Worm (Caenorhabditis elegans) whole organism, late embryonic: ENCODE measurements around the gene C18E9.2.

Source experiments
- ama-1 ChIP-seq: fragments of 150-350 bp; optimal IDR thresholded peaks from 2 replicates; lab custom pipeline; 2014
- ceh-24 ChIP-seq: sonication (generic microtip); optimal IDR thresholded peaks from 2 replicates; lab custom pipeline; 2016; ENCODE audit warnings: mild to moderate bottlenecking, missing genetic modification characterization, missing compliant biosample characterization
- dve-1 ChIP-seq: sonication (generic microtip); optimal IDR thresholded peaks from 2 replicates; lab custom pipeline; 2017; ENCODE audit warnings: antibody characterized with exemption, mild to moderate bottlenecking, missing genetic modification characterization, missing compliant biosample characterization
- eyg-1 ChIP-seq: sonication (generic microtip); optimal IDR thresholded peaks from 2 replicates; lab custom pipeline; 2016; ENCODE audit warnings: missing genotype, missing genetic modification characterization, missing compliant biosample characterization

DNA sequence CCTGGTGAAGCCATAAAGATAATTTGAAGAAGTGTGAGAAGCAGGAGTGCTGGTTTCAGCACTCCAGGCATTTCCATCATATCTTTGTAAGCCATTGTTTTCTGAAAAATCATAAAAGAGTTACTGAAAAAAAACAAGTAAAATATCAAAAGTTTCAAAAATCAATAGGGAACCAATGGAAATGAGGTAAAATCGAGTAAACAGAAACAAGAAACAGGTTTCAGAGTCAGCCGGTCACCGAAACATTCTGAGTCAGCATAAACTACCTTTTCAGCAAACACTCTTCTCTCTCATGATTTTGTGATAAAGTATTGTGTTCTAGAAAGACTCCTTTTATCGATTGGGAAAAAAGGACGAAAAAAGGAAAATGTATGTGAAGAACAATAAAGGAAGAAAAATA, 24.6 kb downstream of the C18E9.2 start, which contains the start of gene C18E9.9:
- TF ChIP-seq ama-1 (no peak), ceh-24 (tag; lab: Kevin White, UChicago) (no peak), eyg-1 (tag; lab: Kevin White, UChicago) (no peak), dve-1 (no peak)
